Worm (Caenorhabditis elegans) whole organism, L4 larva: ENCODE measurements around the gene mre-11.

ENCODE experiments used
- F37D6.2 ChIP-seq: sonication (generic microtip); optimal IDR thresholded peaks from 2 replicates; lab custom pipeline; 2016; ENCODE audit warnings: mild to moderate bottlenecking, missing genetic modification characterization, missing compliant biosample characterization
- ZK546.5 ChIP-seq, 2 experiments: sonication (generic microtip); optimal IDR thresholded peaks; 2 replicates each; lab custom pipeline; 2017; ENCODE audit warnings: missing biosample characterization in 2 of 2, missing genetic modification characterization in 2 of 2
- ama-1 ChIP-seq: fragments of 150-350 bp; optimal IDR thresholded peaks from 2 replicates; lab custom pipeline; 2014; ENCODE audit warnings: inconsistent platforms, mixed read lengths
- ces-1 ChIP-seq: fragments of 150-350 bp; sonication (generic microtip); optimal IDR thresholded peaks from 4 replicates; lab custom pipeline; 2014; ENCODE audit warnings: missing biosample characterization, missing genetic modification reagents, missing genetic modification characterization
- dmd-8 ChIP-seq: fragments of 200-800 bp; sonication (Bioruptor generic); IDR thresholded peaks from 2 replicates; pipeline ENCODE4 v1.3.6; 2022; ENCODE audit warnings: missing genetic modification characterization, missing compliant biosample characterization
- dve-1 ChIP-seq: sonication (generic microtip); optimal IDR thresholded peaks from 2 replicates; lab custom pipeline; 2017; ENCODE audit warnings: antibody characterized with exemption, mild to moderate bottlenecking, missing genetic modification characterization, missing compliant biosample characterization; ENCODE audit not compliant: insufficient read depth
- mdl-1 ChIP-seq, 2 experiments: fragments of 150-350 bp in 1 of 2; sonication (generic microtip) in 1 of 2; optimal IDR thresholded peaks; 2 replicates each; lab custom pipeline; 2014 to 2017; ENCODE audit warnings: missing biosample characterization in 2 of 2, missing genetic modification characterization in 2 of 2
- nhr-28 ChIP-seq: fragments of 150-350 bp; optimal IDR thresholded peaks from 2 replicates; lab custom pipeline; 2014; ENCODE audit warnings: missing biosample characterization, missing genetic modification characterization
- pqm-1 ChIP-seq: sonication (generic microtip); optimal IDR thresholded peaks from 2 replicates; lab custom pipeline; 2017; ENCODE audit warnings: missing biosample characterization, missing genetic modification characterization
- unc-62 ChIP-seq, 3 experiments: fragments of 150-350 bp in 1 of 3; sonication (generic microtip); optimal IDR thresholded peaks in 2 of 3; peaks in 1 of 3; 1 replicate in 1 of 3; 2 replicates in 2 of 3; lab custom pipeline; 2014 to 2017; ENCODE audit warnings: missing biosample characterization in 3 of 3, missing genetic modification characterization in 3 of 3, missing genetic modification reagents in 3 of 3, missing genotype in 1 of 3
- ztf-11 ChIP-seq: fragments of 150-350 bp; optimal IDR thresholded peaks from 2 replicates; lab custom pipeline; 2014; ENCODE audit warnings: missing biosample characterization, missing genetic modification characterization

DNA sequence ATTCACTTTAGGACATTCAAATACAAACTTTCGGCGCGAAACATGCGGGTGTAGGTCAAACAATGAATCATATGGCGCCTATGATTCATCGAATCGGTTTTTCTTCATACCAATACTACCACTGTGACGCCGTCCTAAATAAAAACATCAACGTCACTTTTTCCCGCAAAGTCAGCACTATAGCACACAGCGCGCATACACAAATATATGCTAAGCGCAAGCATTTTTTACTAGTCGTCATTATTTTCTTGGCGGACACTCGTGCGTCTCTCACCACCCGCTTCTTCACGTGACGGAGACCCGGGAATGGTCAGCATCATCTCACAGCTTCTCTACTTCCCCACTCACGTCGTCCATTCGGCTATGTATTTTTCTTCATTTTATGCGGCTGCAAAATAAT lies 13.5 kb downstream of the mre-11 start:
- TF ChIP-seq nhr-28 (tag; lab: Kevin White, UChicago) (no peak), unc-62 (GFP tag; optimal IDR thresholded peaks at IDR 0.05 in 1 of 2; lab: Kevin White, UChicago) (peak in 1 of 2 experiments; percentile 25), unc-62 (tag; optimal IDR thresholded peaks at IDR 0.05; lab: Kevin White, UChicago) (no peak), dmd-8 (GFP tag; lab: Robert Waterston, UW) (no peak), ZK546.5 (tag; optimal IDR thresholded peaks at IDR 0.05; lab: Kevin White, UChicago) (no peak), ama-1 (no peak), F37D6.2 (no peak), ztf-11 (tag; lab: Kevin White, UChicago) (no peak), dve-1 (tag; lab: Kevin White, UChicago) (peak; percentile 61), pqm-1 (no peak), ces-1 (GFP tag; lab: Kevin White, UChicago) (no peak), mdl-1 (tag; optimal IDR thresholded peaks at IDR 0.05; lab: Kevin White, UChicago) (peak in 1 of 2 experiments; percentile 68)
